Worm (Caenorhabditis elegans) whole organism, mixed stage, embryonic: ENCODE results near the gene clec-149.

ENCODE experiments used
- flh-1 ChIP-seq: fragments of 200-800 bp; sonication (Bioruptor generic); optimal IDR thresholded peaks from 2 replicates; lab custom pipeline; 2018; ENCODE audit warnings: mild to moderate bottlenecking, missing genetic modification characterization, moderate library complexity, missing compliant biosample characterization
- lin-13 ChIP-seq: fragments of 150-350 bp; optimal IDR thresholded peaks from 2 replicates; lab custom pipeline; 2014; ENCODE audit warnings: missing biosample characterization, missing genetic modification characterization
- lin-32 ChIP-seq: fragments of 200-800 bp; sonication (Bioruptor generic); optimal IDR thresholded peaks from 2 replicates; lab custom pipeline; 2018; ENCODE audit warnings: mild to moderate bottlenecking, missing genetic modification characterization, missing compliant biosample characterization
- lsy-2 ChIP-seq: fragments of 150-350 bp; optimal IDR thresholded peaks from 2 replicates; lab custom pipeline; 2014; ENCODE audit warnings: missing biosample characterization, missing genetic modification characterization
- mep-1 ChIP-seq: fragments of 150-350 bp; optimal IDR thresholded peaks from 2 replicates; lab custom pipeline; 2017; ENCODE audit warnings: missing biosample characterization, missing genetic modification reagents, missing genetic modification characterization, inconsistent platforms
- mls-2 ChIP-seq: sonication (generic microtip); optimal IDR thresholded peaks from 2 replicates; lab custom pipeline; 2016; ENCODE audit warnings: mild to moderate bottlenecking, missing genetic modification characterization, moderate library complexity, missing compliant biosample characterization
- nhr-12 ChIP-seq: fragments of 150-350 bp; optimal IDR thresholded peaks from 2 replicates; lab custom pipeline; 2014; ENCODE audit warnings: missing biosample characterization, missing genetic modification characterization
- nhr-237 ChIP-seq: fragments of 150-350 bp; optimal IDR thresholded peaks from 2 replicates; lab custom pipeline; 2014; ENCODE audit warnings: missing biosample characterization, missing genetic modification characterization
- nhr-28 ChIP-seq: fragments of 150-350 bp; optimal IDR thresholded peaks from 2 replicates; lab custom pipeline; 2014; ENCODE audit warnings: missing biosample characterization, missing genetic modification characterization
- pha-4 ChIP-seq: fragments of 150-350 bp; optimal IDR thresholded peaks from 2 replicates; lab custom pipeline; 2018; ENCODE audit warnings: missing biosample characterization, missing genetic modification reagents, missing genetic modification characterization
- snpc-4 ChIP-seq: fragments of 150-350 bp; optimal IDR thresholded peaks from 2 replicates; lab custom pipeline; 2014; ENCODE audit warnings: missing biosample characterization, missing genetic modification characterization
- tbx-8 ChIP-seq: fragments of 200-800 bp; sonication (Bioruptor generic); optimal IDR thresholded peaks from 2 replicates; lab custom pipeline; 2018; ENCODE audit warnings: mild to moderate bottlenecking, missing genetic modification characterization, moderate library complexity, missing compliant biosample characterization
- unc-120 ChIP-seq: sonication (generic microtip); optimal IDR thresholded peaks from 2 replicates; lab custom pipeline; 2017; ENCODE audit warnings: missing genetic modification characterization, missing compliant biosample characterization; ENCODE audit not compliant: poor library complexity, severe bottlenecking
- ztf-11 ChIP-seq: fragments of 150-350 bp; optimal IDR thresholded peaks from 2 replicates; lab custom pipeline; 2014; ENCODE audit warnings: missing biosample characterization, missing genetic modification characterization

ce11 chrIII:844577-844976 is 21.6 kb downstream of the clec-149 start:
- TF ChIP-seq tbx-8 (GFP tag; lab: Kevin White, UChicago) (no peak), nhr-28 (tag; lab: Kevin White, UChicago) (no peak), pha-4 (tag; lab: Kevin White, UChicago) (no peak), snpc-4 (tag; lab: Kevin White, UChicago) (no peak), nhr-12 (tag; lab: Kevin White, UChicago) (no peak), ztf-11 (tag; lab: Kevin White, UChicago) (no peak), flh-1 (no peak), lin-13 (tag; lab: Kevin White, UChicago) (no peak), lsy-2 (no peak), lin-32 (GFP tag; lab: Kevin White, UChicago) (no peak), unc-120 (tag; lab: Kevin White, UChicago) (no peak), nhr-237 (tag; lab: Kevin White, UChicago) (no peak), mep-1 (tag; lab: Kevin White, UChicago) (no peak), mls-2 (tag; lab: Kevin White, UChicago) (no peak)
